Fruit fly (Drosophila melanogaster): Measurements from ENCODE around the gene Muc68Ca.

DNA sequence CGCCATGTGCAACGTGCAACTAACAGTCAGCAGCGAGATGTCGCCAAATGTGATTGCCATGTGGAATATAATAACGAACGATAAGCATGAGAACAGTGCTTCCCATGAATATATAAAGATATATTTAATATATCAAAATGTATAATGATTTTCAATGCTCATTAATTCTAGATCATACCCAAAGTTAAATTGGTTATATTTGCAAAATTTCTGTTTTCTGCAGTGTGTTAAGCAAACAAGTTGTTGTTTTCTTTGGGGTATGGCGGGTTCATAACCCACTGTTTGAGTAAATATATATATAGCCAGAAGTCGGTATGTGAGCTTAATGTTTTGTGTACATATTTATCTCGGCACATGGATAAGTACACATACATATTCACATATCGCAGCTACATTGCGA is 16.9 kb upstream of the Muc68Ca start:
- TF ChIP-seq Sox14 (GFP tag; optimal IDR thresholded peaks at IDR 0.05) = no peak
- no peak for TF ChIP-seq CG6792 (GFP tag; optimal IDR thresholded peaks at IDR 0.05)
- TF ChIP-seq spab (GFP tag; optimal IDR thresholded peaks at IDR 0.05) = no peak
- TF ChIP-seq achi (GFP tag; optimal IDR thresholded peaks at IDR 0.05) = no peak
- TF ChIP-seq CG6163 (GFP tag; IDR thresholded peaks at IDR 0.05) = peak; percentile 70; the same call in 2 of the 3 replicates
- TF ChIP-seq Ets21C (GFP tag; optimal IDR thresholded peaks at IDR 0.05) = no peak
- TF ChIP-seq CG10631 (GFP tag; optimal IDR thresholded peaks at IDR 0.05) = peak; percentile 19
- no peak for TF ChIP-seq topi (GFP tag; optimal IDR thresholded peaks at IDR 0.05)

All from whole organism, prepupa.